Fruit fly (Drosophila melanogaster) whole organism, embryonic: ENCODE measurements around the gene Cpsf5.

Source experiments
- CG10209 ChIP-seq: fragments of 200-800 bp; sonication (Bioruptor generic); optimal IDR thresholded peaks from 3 replicates; lab custom pipeline; 2017; ENCODE audit warnings: missing biosample characterization, mild to moderate bottlenecking, missing genetic modification characterization, missing genetic modification reagents
- CG12219 ChIP-seq: fragments of 200-800 bp; sonication (Bioruptor generic); optimal IDR thresholded peaks from 3 replicates; lab custom pipeline; 2018; ENCODE audit warnings: missing biosample characterization, mild to moderate bottlenecking, missing genetic modification characterization
- CG12236 ChIP-seq: fragments of 200-800 bp; sonication (Bioruptor generic); optimal IDR thresholded peaks from 2 replicates; lab custom pipeline; 2016; ENCODE audit warnings: missing biosample characterization, missing genetic modification characterization
- CG12744 ChIP-seq: fragments of 200-800 bp; sonication (Bioruptor generic); optimal IDR thresholded peaks from 2 replicates; lab custom pipeline; 2016; ENCODE audit warnings: missing biosample characterization, missing genetic modification characterization
- CG12769 ChIP-seq: fragments of 200-800 bp; sonication (Bioruptor generic); optimal IDR thresholded peaks from 2 replicates; lab custom pipeline; 2019; ENCODE audit warnings: missing biosample characterization, mild to moderate bottlenecking, missing genetic modification characterization, moderate library complexity
- CG12942 ChIP-seq: fragments of 200-800 bp; sonication (Bioruptor generic); optimal IDR thresholded peaks from 3 replicates; lab custom pipeline; 2016; ENCODE audit warnings: missing biosample characterization, missing genetic modification characterization
- CG13624 ChIP-seq: fragments of 200-800 bp; sonication (Bioruptor generic); optimal IDR thresholded peaks from 2 replicates; lab custom pipeline; 2016; ENCODE audit warnings: missing biosample characterization, missing genetic modification characterization
- CG1529 ChIP-seq: fragments of 200-800 bp; sonication (Bioruptor generic); optimal IDR thresholded peaks from 3 replicates; lab custom pipeline; 2018; ENCODE audit warnings: missing biosample characterization, missing genetic modification characterization
- CG17612 ChIP-seq: fragments of 200-800 bp; sonication (Bioruptor generic); IDR thresholded peaks from 2 replicates; pipeline ENCODE4 v1.3.6; 2022; ENCODE audit warnings: missing biosample characterization, missing genetic modification characterization
- CG1832 ChIP-seq: fragments of 200-800 bp; sonication (Bioruptor generic); optimal IDR thresholded peaks from 2 replicates; lab custom pipeline; 2017; ENCODE audit warnings: missing biosample characterization, mild to moderate bottlenecking, missing genetic modification characterization, inconsistent platforms
- CG30431 ChIP-seq: fragments of 200-800 bp; sonication (Bioruptor generic); optimal IDR thresholded peaks from 2 replicates; lab custom pipeline; 2017; ENCODE audit warnings: missing biosample characterization, missing genetic modification characterization
- CG32532 ChIP-seq: fragments of 200-800 bp; sonication (Bioruptor generic); IDR thresholded peaks from 2 replicates; pipeline ENCODE4 v1.3.6; 2022; ENCODE audit warnings: missing biosample characterization, missing genetic modification characterization
- CG3726 ChIP-seq: fragments of 200-800 bp; sonication (Bioruptor generic); IDR thresholded peaks from 3 replicates; pipeline ENCODE4, ENCODE4 v1.3.6; 2022; ENCODE audit warnings: missing biosample characterization, missing genetic modification characterization
- CG42726 ChIP-seq: fragments of 200-800 bp; sonication (Bioruptor generic); IDR thresholded peaks from 2 replicates; pipeline ENCODE4 v1.3.6; 2022; ENCODE audit warnings: missing biosample characterization, missing genetic modification characterization; ENCODE audit not compliant: partially characterized antibody
- CG4282 ChIP-seq: fragments of 200-800 bp; sonication (Bioruptor generic); optimal IDR thresholded peaks from 2 replicates; lab custom pipeline; 2016; ENCODE audit warnings: missing biosample characterization, missing genetic modification characterization
- CG6175 ChIP-seq: fragments of 200-800 bp; sonication (Bioruptor generic); IDR thresholded peaks from 3 replicates; pipeline ENCODE4 v1.3.6; 2022; ENCODE audit warnings: missing biosample characterization, missing genetic modification characterization
- CG7271 ChIP-seq: fragments of 200-800 bp; sonication (Bioruptor generic); optimal IDR thresholded peaks from 2 replicates; lab custom pipeline; 2018; ENCODE audit warnings: missing biosample characterization, mild to moderate bottlenecking, missing genetic modification characterization, moderate library complexity
- CG9727 ChIP-seq: fragments of 200-800 bp; sonication (Bioruptor generic); optimal IDR thresholded peaks from 3 replicates; lab custom pipeline; 2017; ENCODE audit warnings: missing biosample characterization, mild to moderate bottlenecking, missing genetic modification characterization
- CTCF ChIP-seq: fragments of 200-800 bp; sonication (Bioruptor generic); optimal IDR thresholded peaks from 2 replicates; lab custom pipeline; 2017; ENCODE audit warnings: missing biosample characterization, mild to moderate bottlenecking, missing genetic modification characterization, moderate library complexity
- Dfd ChIP-seq, 2 experiments: fragments of >200 bp; optimal IDR thresholded peaks; 2 replicates each; lab custom pipeline; 2017; ENCODE audit warnings: missing biosample characterization in 2 of 2, missing genetic modification characterization in 2 of 2
- Dip3 ChIP-seq: fragments of 200-800 bp; sonication (Bioruptor generic); optimal IDR thresholded peaks from 3 replicates; lab custom pipeline; 2016; ENCODE audit warnings: missing biosample characterization, missing genetic modification characterization
- Dll ChIP-seq: fragments of 200-800 bp; sonication (Bioruptor generic); IDR thresholded peaks from 4 replicates; pipeline ENCODE4 v1.3.6; 2022; ENCODE audit warnings: missing biosample characterization, missing genetic modification characterization; ENCODE audit not compliant: partially characterized antibody
- HLH4C ChIP-seq: fragments of 200-800 bp; sonication (Bioruptor generic); IDR thresholded peaks from 3 replicates; pipeline ENCODE4 v1.3.6; 2022; ENCODE audit warnings: missing biosample characterization, missing genetic modification characterization; ENCODE audit not compliant: partially characterized antibody
- HmgZ ChIP-seq: fragments of 200-800 bp; sonication (Bioruptor generic); optimal IDR thresholded peaks from 2 replicates; lab custom pipeline; 2018; ENCODE audit warnings: missing biosample characterization, mild to moderate bottlenecking, missing genetic modification characterization
- Hmx ChIP-seq: fragments of 200-800 bp; sonication (Bioruptor generic); optimal IDR thresholded peaks from 2 replicates; lab custom pipeline; 2016; ENCODE audit warnings: missing biosample characterization, missing genetic modification characterization
- Jarid2 ChIP-seq: fragments of 200-800 bp; sonication (Bioruptor generic); optimal IDR thresholded peaks from 3 replicates; lab custom pipeline; 2017; ENCODE audit warnings: mild to moderate bottlenecking, missing biosample characterization, missing genetic modification reagents, missing genetic modification characterization
- NC2β ChIP-seq: fragments of 200-800 bp; sonication (Bioruptor generic); optimal IDR thresholded peaks from 2 replicates; lab custom pipeline; 2016; ENCODE audit warnings: missing biosample characterization, missing genetic modification characterization
- NfI ChIP-seq: fragments of 200-800 bp; sonication (Bioruptor generic); optimal IDR thresholded peaks from 3 replicates; lab custom pipeline; 2018; ENCODE audit warnings: missing biosample characterization, mild to moderate bottlenecking, missing genetic modification characterization, moderate library complexity
- Opbp ChIP-seq: fragments of 200-800 bp; sonication (Bioruptor generic); IDR thresholded peaks from 3 replicates; pipeline ENCODE4 v1.3.6; 2022; ENCODE audit warnings: missing biosample characterization, missing genetic modification characterization; ENCODE audit not compliant: partially characterized antibody
- Ptx1 ChIP-seq: fragments of 200-800 bp; sonication (Bioruptor generic); IDR thresholded peaks from 2 replicates; pipeline ENCODE4 v1.3.6; 2022; ENCODE audit warnings: missing biosample characterization, missing genetic modification characterization
- Rx ChIP-seq: fragments of 200-800 bp; sonication (Bioruptor generic); IDR thresholded peaks from 2 replicates; pipeline ENCODE4 v1.3.6; 2022; ENCODE audit warnings: missing biosample characterization, missing genetic modification characterization
- ap ChIP-seq: fragments of 200-800 bp; sonication (Bioruptor generic); IDR thresholded peaks from 2 replicates; pipeline ENCODE4 v1.3.6; 2022; ENCODE audit warnings: missing biosample characterization, missing genetic modification characterization
- dan ChIP-seq: fragments of 200-800 bp; sonication (Bioruptor generic); IDR thresholded peaks from 2 replicates; pipeline ENCODE4 v1.3.6; 2022; ENCODE audit warnings: missing biosample characterization, missing genetic modification characterization
- dati ChIP-seq: fragments of 200-800 bp; sonication (Bioruptor generic); IDR thresholded peaks from 2 replicates; pipeline ENCODE4 v1.3.6; 2022; ENCODE audit warnings: missing biosample characterization, missing genetic modification characterization
- ems ChIP-seq: fragments of 200-800 bp; sonication (Bioruptor generic); optimal IDR thresholded peaks from 3 replicates; lab custom pipeline; 2016; ENCODE audit warnings: missing biosample characterization, missing genetic modification characterization
- eve ChIP-seq, 2 experiments: fragments of >200 bp; optimal IDR thresholded peaks; 2 replicates each; lab custom pipeline; 2017; ENCODE audit warnings: missing biosample characterization in 2 of 2, missing genetic modification characterization in 2 of 2
- ewg ChIP-seq: fragments of 200-800 bp; sonication (Bioruptor generic); optimal IDR thresholded peaks from 3 replicates; lab custom pipeline; 2017; ENCODE audit warnings: mild to moderate bottlenecking, missing biosample characterization, missing genetic modification reagents, missing genetic modification characterization
- gfzf ChIP-seq: fragments of 200-800 bp; sonication (Bioruptor generic); optimal IDR thresholded peaks from 2 replicates; lab custom pipeline; 2016; ENCODE audit warnings: missing biosample characterization, mild to moderate bottlenecking, missing genetic modification characterization, moderate library complexity
- gro ChIP-seq: fragments of 200-800 bp; sonication (Bioruptor generic); optimal IDR thresholded peaks from 2 replicates; lab custom pipeline; 2016; ENCODE audit warnings: missing biosample characterization, missing genetic modification characterization
- gsb-n ChIP-seq: fragments of 200-800 bp; sonication (Bioruptor generic); optimal IDR thresholded peaks from 3 replicates; lab custom pipeline; 2018; ENCODE audit warnings: missing biosample characterization, mild to moderate bottlenecking, missing genetic modification characterization
- ind ChIP-seq: fragments of 200-800 bp; sonication (Bioruptor generic); optimal IDR thresholded peaks from 3 replicates; lab custom pipeline; 2016; ENCODE audit warnings: missing biosample characterization, missing genetic modification characterization
- inv ChIP-seq: fragments of 200-800 bp; sonication (Bioruptor generic); IDR thresholded peaks from 2 replicates; pipeline ENCODE4 v1.3.6; 2022; ENCODE audit warnings: missing biosample characterization, missing genetic modification characterization; ENCODE audit not compliant: partially characterized antibody
- ken ChIP-seq: fragments of 200-800 bp; sonication (Bioruptor generic); IDR thresholded peaks from 3 replicates; pipeline ENCODE4 v1.3.6; 2022; ENCODE audit warnings: missing biosample characterization, missing genetic modification characterization
- nau ChIP-seq: fragments of 200-800 bp; sonication (Bioruptor generic); optimal IDR thresholded peaks from 3 replicates; lab custom pipeline; 2017; ENCODE audit warnings: missing biosample characterization, mild to moderate bottlenecking, missing genetic modification characterization, missing genetic modification reagents
- pho ChIP-seq: fragments of 200-800 bp; sonication (Bioruptor generic); optimal IDR thresholded peaks from 2 replicates; lab custom pipeline; 2016; ENCODE audit warnings: missing biosample characterization, missing genetic modification characterization
- sens-2 ChIP-seq: fragments of 200-800 bp; sonication (Bioruptor generic); IDR thresholded peaks from 2 replicates; pipeline ENCODE4 v1.3.6; 2022; ENCODE audit warnings: missing biosample characterization, missing genetic modification characterization
- slbo ChIP-seq: fragments of 200-800 bp; sonication (Bioruptor generic); IDR thresholded peaks from 2 replicates; pipeline ENCODE4 v1.3.6; 2022; ENCODE audit warnings: missing biosample characterization, missing genetic modification characterization
- slp2 ChIP-seq: fragments of 200-800 bp; sonication (Bioruptor generic); optimal IDR thresholded peaks from 2 replicates; lab custom pipeline; 2016; ENCODE audit warnings: missing biosample characterization, missing genetic modification characterization
- vvl ChIP-seq: fragments of 200-800 bp; sonication (Bioruptor generic); IDR thresholded peaks from 2 replicates; pipeline ENCODE4 v1.3.6; 2022; ENCODE audit warnings: missing biosample characterization, missing genetic modification characterization
- zfh2 ChIP-seq: fragments of 200-800 bp; sonication (Bioruptor generic); optimal IDR thresholded peaks from 2 replicates; lab custom pipeline; 2016; ENCODE audit warnings: missing biosample characterization, missing genetic modification characterization

Cpsf5 gene

DNA sequence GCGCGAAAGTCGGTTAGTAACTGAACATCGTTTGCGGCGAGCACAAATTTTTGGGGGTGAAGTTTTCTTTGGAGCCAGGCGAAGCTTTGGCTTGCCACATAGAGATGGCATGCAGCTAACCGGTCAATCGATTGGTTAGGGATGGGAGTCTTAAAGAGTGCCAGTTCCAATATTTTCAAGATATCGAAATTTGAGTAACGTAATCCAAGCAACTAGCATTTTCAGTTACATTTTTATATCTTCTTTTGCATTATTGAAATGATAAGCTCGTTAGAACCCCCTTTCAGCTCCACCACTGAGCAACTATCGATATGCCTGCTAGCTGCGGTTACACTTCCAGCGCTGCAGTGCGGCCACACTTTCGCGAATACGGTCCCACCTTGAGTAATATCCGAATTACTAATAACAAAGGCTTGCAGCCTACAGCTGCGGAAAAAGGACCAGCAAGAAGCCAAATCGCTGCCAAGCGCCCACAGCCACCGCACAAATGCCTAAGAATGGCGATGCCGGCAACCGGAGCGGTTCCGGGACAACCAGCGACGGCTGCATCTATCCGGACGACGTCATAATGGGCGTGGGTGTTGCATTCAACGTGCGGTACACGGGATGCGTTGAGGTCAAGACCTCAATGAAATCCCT lies 15.9 kb downstream of the Cpsf5 start, which contains the start of the genes Atat and Shc (continued):
- TF ChIP-seq nau (peak; percentile 95), sens-2 (GFP tag; lab: Robert Waterston, UW) (peak; percentile 98), CG1832 (peak; percentile 42), CG12942 (peak; percentile 100), HLH4C (peak; percentile 87), CG7271 (tag; lab: Kevin White, UChicago) (peak; percentile 96), NfI (GFP tag; lab: Kevin White, UChicago) (peak; percentile 99), Hmx (GFP tag; lab: Kevin White, UChicago) (peak; percentile 97), dati (GFP tag; lab: Robert Waterston, UW) (peak; percentile 96), gsb-n (peak; percentile 97), ap (peak; percentile 99), CG17612 (GFP tag; lab: Robert Waterston, UW) (peak; percentile 99), Opbp (GFP tag; lab: Robert Waterston, UW) (peak; percentile 89), CG3726 (GFP tag; lab: Robert Waterston, UW) (peak; percentile 99), inv (GFP tag; lab: Robert Waterston, UW) (peak; percentile 93), ken (GFP tag; lab: Robert Waterston, UW) (peak; percentile 100), CG4282 (peak; percentile 100), slbo (GFP tag; lab: Robert Waterston, UW) (peak; percentile 100), CG12236 (GFP tag; lab: Kevin White, UChicago) (peak; percentile 98), ems (GFP tag; lab: Kevin White, UChicago) (peak; percentile 99), CG12219 (GFP tag; lab: Kevin White, UChicago) (peak; percentile 94), dan (GFP tag; lab: Robert Waterston, UW) (peak; percentile 99), CG6175 (GFP tag; lab: Robert Waterston, UW) (peak; percentile 99), zfh2 (GFP tag; lab: Kevin White, UChicago) (peak; percentile 100), Ptx1 (peak; percentile 100), Jarid2 (GFP tag; lab: Kevin White, UChicago) (peak; percentile 91), vvl (peak; percentile 99), CG30431 (GFP tag; lab: Kevin White, UChicago) (peak; percentile 100), Dip3 (GFP tag; lab: Kevin White, UChicago) (peak; percentile 100), CTCF (peak; percentile 62), ind (peak; percentile 100), pho (GFP tag; lab: Kevin White, UChicago) (peak; percentile 100), Rx (peak; percentile 99), CG12744 (GFP tag; lab: Kevin White, UChicago) (peak; percentile 99), HmgZ (tag; lab: Kevin White, UChicago) (peak; percentile 100), eve (GFP tag; optimal IDR thresholded peaks at IDR 0.05; lab: Kevin White, UChicago) (peak in 1 of 2 experiments; percentile 96), CG32532 (GFP tag; lab: Robert Waterston, UW) (peak; percentile 100), NC2β (GFP tag; lab: Kevin White, UChicago) (peak; percentile 99), Dll (GFP tag; lab: Robert Waterston, UW) (peak; percentile 93), CG12769 (tag; lab: Kevin White, UChicago) (peak; percentile 100), Dfd (GFP tag; optimal IDR thresholded peaks at IDR 0.05; lab: Kevin White, UChicago) (peak in 1 of 2 experiments; percentile 87), CG10209 (peak; percentile 99), CG9727 (GFP tag; lab: Kevin White, UChicago) (peak; percentile 99), gfzf (GFP tag; lab: Kevin White, UChicago) (peak; percentile 89), slp2 (GFP tag; lab: Kevin White, UChicago) (peak; percentile 99), CG13624 (peak; percentile 100), CG42726 (GFP tag; lab: Robert Waterston, UW) (0 out of 2 replicates have a peak, but pooled peaks have one; percentile 65), CG1529 (peak; percentile 94), ewg (GFP tag; lab: Kevin White, UChicago) (peak; percentile 98), gro (GFP tag; lab: Kevin White, UChicago) (peak; percentile 99)
